Fruit fly (Drosophila melanogaster): ENCODE measurements around the gene CG13829.

- TF ChIP-seq spab (GFP tag; optimal IDR thresholded peaks at IDR 0.05) = no peak
- no peak for TF ChIP-seq fkh (GFP tag; optimal IDR thresholded peaks at IDR 0.05)
- no peak for TF ChIP-seq Lpt (GFP tag; optimal IDR thresholded peaks at IDR 0.05)
- no peak for TF ChIP-seq Sox14 (GFP tag; optimal IDR thresholded peaks at IDR 0.05)
- TF ChIP-seq Gug (GFP tag; IDR thresholded peaks at IDR 0.05) = no peak
- no peak for TF ChIP-seq Hr4 (GFP tag; optimal IDR thresholded peaks at IDR 0.05)
- TF ChIP-seq CG16779 (tag; optimal IDR thresholded peaks at IDR 0.05) = no peak
- no peak for TF ChIP-seq CG8632 (GFP tag; optimal IDR thresholded peaks at IDR 0.05)
- no peak for TF ChIP-seq Eip75B (GFP tag; optimal IDR thresholded peaks at IDR 0.05)
- TF ChIP-seq CG10669 (GFP tag; optimal IDR thresholded peaks at IDR 0.05) = no peak
- TF ChIP-seq CG11294 (GFP tag; IDR thresholded peaks at IDR 0.05) = no peak
- no peak for TF ChIP-seq Hr39 (GFP tag; optimal IDR thresholded peaks at IDR 0.05)
Measured at dm6 chr3R:23189143-23189957, 28.2 kb upstream of the CG13829 start.

Measured in whole organism, prepupa.